Worm (Caenorhabditis elegans): Measurements from ENCODE around the gene wee-1.3.

The wee-1.3 gene

DNA sequence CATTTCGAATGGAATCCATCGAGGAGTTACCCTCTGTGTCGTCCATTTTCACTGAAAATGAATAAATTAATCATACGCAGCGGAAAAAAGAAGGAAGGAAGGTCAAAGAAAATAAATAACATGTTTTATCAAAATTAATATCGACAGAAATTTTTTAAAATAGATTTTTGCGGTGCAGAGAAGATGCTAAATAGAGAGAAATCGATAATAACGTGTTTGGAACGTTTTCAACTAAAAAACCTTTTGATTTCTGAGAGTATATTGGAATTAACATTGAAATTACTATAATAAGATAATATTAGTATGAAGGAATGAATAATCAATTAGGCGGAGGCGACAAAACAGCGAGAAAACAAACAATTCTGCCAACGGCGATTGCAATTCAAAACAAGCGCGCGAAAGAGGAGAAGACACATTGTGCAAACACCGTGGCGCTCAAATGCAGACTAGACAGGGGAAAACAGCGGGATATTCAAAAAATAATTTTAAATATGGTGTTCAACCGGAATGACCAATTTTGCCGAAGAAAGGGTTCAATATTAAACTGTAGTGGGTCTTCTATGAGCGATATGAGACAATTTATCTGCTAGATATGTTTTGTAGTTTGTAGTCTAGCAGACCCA lies at the start of gene wee-1.3:
TSS of gene wee-1.3 (minus strand) at position 51 of the 623 bp plus-strand sequence.
- TF ChIP-seq egl-27 (tag; optimal IDR thresholded peaks at IDR 0.05), result peak; percentile 48
- TF ChIP-seq sma-9 (GFP tag; optimal IDR thresholded peaks at IDR 0.05), result peak; percentile 79
- no peak for TF ChIP-seq sma-9 (tag; optimal IDR thresholded peaks at IDR 0.05)
- TF ChIP-seq sem-4 (tag; optimal IDR thresholded peaks at IDR 0.05), result peak; percentile 60
- TF ChIP-seq C34F6.9 (tag; optimal IDR thresholded peaks at IDR 0.05), result peak; percentile 84
- TF ChIP-seq nhr-77 (tag; optimal IDR thresholded peaks at IDR 0.05), result no peak
- no peak for TF ChIP-seq ama-1 (optimal IDR thresholded peaks at IDR 0.05)
- TF ChIP-seq lin-39 (tag; optimal IDR thresholded peaks at IDR 0.05), result no peak
- no peak for TF ChIP-seq mdl-1 (tag; optimal IDR thresholded peaks at IDR 0.05)
- TF ChIP-seq elt-3 (tag; optimal IDR thresholded peaks at IDR 0.05), result no peak
- TF ChIP-seq ZK546.5 (tag; optimal IDR thresholded peaks at IDR 0.05), result no peak
- no peak for TF ChIP-seq nhr-10 (tag; optimal IDR thresholded peaks at IDR 0.05)
- TF ChIP-seq gmeb-1 (tag; optimal IDR thresholded peaks at IDR 0.05), result peak; percentile 98
- no peak for TF ChIP-seq zag-1 (tag; optimal IDR thresholded peaks at IDR 0.05)
- peak; percentile 62 for TF ChIP-seq nhr-11 (tag; optimal IDR thresholded peaks at IDR 0.05)
- no peak for TF ChIP-seq Y55F3AM.14 (GFP tag; optimal IDR thresholded peaks at IDR 0.05)
- peak; percentile 82 for TF ChIP-seq lin-13 (GFP tag; optimal IDR thresholded peaks at IDR 0.05)
- TF ChIP-seq ztf-4 (tag; optimal IDR thresholded peaks at IDR 0.05), result peak; percentile 36
- TF ChIP-seq mbf-1 (tag; optimal IDR thresholded peaks at IDR 0.05), result no peak
- peak; percentile 65 for TF ChIP-seq lin-11 (tag; optimal IDR thresholded peaks at IDR 0.05)
- TF ChIP-seq nhr-23 (tag; optimal IDR thresholded peaks at IDR 0.05), result no peak
- peak; percentile 91 for TF ChIP-seq unc-55 (GFP tag; optimal IDR thresholded peaks at IDR 0.05)
- no peak for TF ChIP-seq aly-2 (tag; optimal IDR thresholded peaks at IDR 0.05)
- TF ChIP-seq nhr-12 (tag; optimal IDR thresholded peaks at IDR 0.05), result no peak
- no peak for TF ChIP-seq ztf-11 (tag; optimal IDR thresholded peaks at IDR 0.05)
- TF ChIP-seq nhr-21 (tag; optimal IDR thresholded peaks at IDR 0.05), result peak; percentile 63
- peak; percentile 55 for TF ChIP-seq fos-1 (tag; optimal IDR thresholded peaks at IDR 0.05)
- TF ChIP-seq nhr-25 (tag; optimal IDR thresholded peaks at IDR 0.05), result peak; percentile 80
- TF ChIP-seq nhr-129 (tag; optimal IDR thresholded peaks at IDR 0.05), result peak; percentile 83
- no peak for TF ChIP-seq unc-39 (tag; optimal IDR thresholded peaks at IDR 0.05)
- TF ChIP-seq mab-5 (tag; optimal IDR thresholded peaks at IDR 0.05), result peak; percentile 61
- TF ChIP-seq F13H6.1 (tag; optimal IDR thresholded peaks at IDR 0.05), result peak; percentile 64
- TF ChIP-seq alr-1 (tag; optimal IDR thresholded peaks at IDR 0.05), result no peak
- TF ChIP-seq ztf-1 (GFP tag; conservative IDR thresholded peaks at IDR 0.05), result no peak
- TF ChIP-seq peb-1 (tag; optimal IDR thresholded peaks at IDR 0.05), result no peak
- peak; percentile 69 for TF ChIP-seq snpc-4 (tag; optimal IDR thresholded peaks at IDR 0.05)
- TF ChIP-seq nhr-6 (tag; optimal IDR thresholded peaks at IDR 0.05), result peak; percentile 20
- TF ChIP-seq unc-62 (GFP tag; optimal IDR thresholded peaks at IDR 0.05), result no peak
- TF ChIP-seq ceh-82 (tag; optimal IDR thresholded peaks at IDR 0.05), result no peak
- TF ChIP-seq R02D3.7 (tag; optimal IDR thresholded peaks at IDR 0.05), result peak; percentile 16
- peak; percentile 43 for TF ChIP-seq blmp-1 (tag; optimal IDR thresholded peaks at IDR 0.05; ENCODE audit: insufficient read depth)
- TF ChIP-seq ceh-16 (tag; optimal IDR thresholded peaks at IDR 0.05), result no peak
- peak; percentile 80 to 94 for TF ChIP-seq lsy-2 (tag; optimal IDR thresholded peaks at IDR 0.05)
- peak; percentile 86 for TF ChIP-seq crh-2 (tag; optimal IDR thresholded peaks at IDR 0.05)
- no peak for TF ChIP-seq nhr-237 (tag; optimal IDR thresholded peaks at IDR 0.05)
- TF ChIP-seq dmd-4 (tag; optimal IDR thresholded peaks at IDR 0.05), result no peak
- TF ChIP-seq elt-1 (tag; optimal IDR thresholded peaks at IDR 0.05), result no peak
- TF ChIP-seq skn-1 (tag; optimal IDR thresholded peaks at IDR 0.05), result no peak
- TF ChIP-seq sma-3 (GFP tag; optimal IDR thresholded peaks at IDR 0.05), result peak; percentile 86
